Worm (Caenorhabditis elegans): ENCODE measurements around the gene H12D21.11.

DNA sequence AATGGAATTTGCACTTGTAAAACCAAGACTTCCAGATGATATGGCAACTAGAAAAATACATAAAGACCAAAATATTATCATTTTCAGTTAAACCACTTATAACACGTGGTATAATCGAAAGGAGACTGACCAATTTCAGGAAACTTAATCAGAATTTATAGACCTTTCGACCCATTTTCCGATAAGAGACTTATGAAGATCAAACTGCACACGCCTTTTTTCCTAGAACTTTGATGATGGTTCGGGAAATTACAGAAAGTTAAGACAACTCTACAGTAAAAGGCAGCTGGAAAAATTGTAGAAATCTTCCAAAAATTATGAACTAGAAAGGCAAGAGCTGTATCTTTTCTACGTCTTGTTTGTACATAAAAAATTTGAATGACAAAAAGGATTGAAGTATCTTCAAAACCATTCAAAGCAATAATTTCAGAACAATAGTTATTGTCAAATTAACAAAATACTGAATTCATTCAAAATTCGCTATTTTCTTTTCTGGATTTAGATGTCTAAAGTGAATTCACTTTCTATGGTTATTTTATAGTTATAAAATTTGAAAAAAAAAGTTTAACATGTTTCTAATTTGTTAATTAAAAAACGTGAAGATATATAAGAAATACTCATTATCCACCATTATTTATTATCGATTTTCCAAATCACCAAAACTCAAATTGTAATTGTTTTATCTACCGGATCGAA, 22.2 kb upstream of the H12D21.11 start, which contains the start of the genes mpst-2 and H12D21.5:
- TF ChIP-seq B0261.1 (tag; optimal IDR thresholded peaks at IDR 0.05) (no peak), ets-4 (GFP tag; optimal IDR thresholded peaks at IDR 0.05) (no peak), mcd-1 (GFP tag; IDR thresholded peaks at IDR 0.05) (no peak), nhr-120 (GFP tag; IDR thresholded peaks at IDR 0.05) (no peak), tbx-9 (tag; optimal IDR thresholded peaks at IDR 0.05; ENCODE audit: borderline replicate concordance) (no peak), nhr-179 (tag; optimal IDR thresholded peaks at IDR 0.05) (no peak), ama-1 (optimal IDR thresholded peaks at IDR 0.05) (no peak), ama-1 (GFP tag; optimal IDR thresholded peaks at IDR 0.05) (no peak), F49E8.2 (tag; optimal IDR thresholded peaks at IDR 0.05; ENCODE audit: insufficient read depth) (no peak), nhr-90 (tag; optimal IDR thresholded peaks at IDR 0.05) (no peak), sea-2 (GFP tag; IDR thresholded peaks at IDR 0.05) (no peak), snpc-4 (GFP tag; optimal IDR thresholded peaks at IDR 0.05) (no peak), snpc-4 (tag; optimal IDR thresholded peaks at IDR 0.05) (no peak), madf-10 (tag; optimal IDR thresholded peaks at IDR 0.05) (no peak), ztf-28 (GFP tag; IDR thresholded peaks at IDR 0.05) (no peak), repo-1 (tag; optimal IDR thresholded peaks at IDR 0.05) (no peak)
